Worm (Caenorhabditis elegans): ENCODE measurements around the gene col-73.

- TF ChIP-seq lin-13 (GFP tag; optimal IDR thresholded peaks at IDR 0.05) (no peak), ztf-4 (tag; optimal IDR thresholded peaks at IDR 0.05) (no peak), fos-1 (tag; optimal IDR thresholded peaks at IDR 0.05) (no peak), lin-39 (tag; optimal IDR thresholded peaks at IDR 0.05) (no peak), dmd-4 (tag; optimal IDR thresholded peaks at IDR 0.05) (no peak), ceh-16 (tag; optimal IDR thresholded peaks at IDR 0.05) (no peak)
Observed at ce11 chrII:4863357-4863756, 9.6 kb downstream of the col-73 start, which contains the start of the genes mpst-4 and F11G11.14.
